Fruit fly (Drosophila melanogaster) whole organism, embryonic: ENCODE data around the gene CG44040.

Source experiments
- Atf-2 ChIP-seq: fragments of 200-800 bp; sonication (Bioruptor generic); optimal IDR thresholded peaks from 2 replicates; lab custom pipeline; 2016; ENCODE audit warnings: missing biosample characterization, missing genetic modification characterization
- Bgb ChIP-seq: fragments of 200-800 bp; sonication (Bioruptor generic); IDR thresholded peaks from 2 replicates; pipeline ENCODE4 v1.3.6; 2022; ENCODE audit warnings: missing biosample characterization, missing genetic modification characterization; ENCODE audit not compliant: partially characterized antibody
- C15 ChIP-seq: fragments of 200-800 bp; sonication (Bioruptor generic); IDR thresholded peaks from 3 replicates; pipeline ENCODE4 v1.3.6; 2022; ENCODE audit warnings: missing biosample characterization, missing genetic modification characterization
- CG10267 ChIP-seq: fragments of 200-800 bp; sonication (Bioruptor generic); optimal IDR thresholded peaks from 2 replicates; lab custom pipeline; 2018; ENCODE audit warnings: missing biosample characterization, mild to moderate bottlenecking, missing genetic modification characterization, moderate library complexity
- CG13287 ChIP-seq: fragments of 200-800 bp; sonication (Bioruptor generic); IDR thresholded peaks from 2 replicates; pipeline ENCODE4 v1.3.6; 2022; ENCODE audit warnings: missing biosample characterization, missing genetic modification characterization; ENCODE audit not compliant: partially characterized antibody
- CG13775 ChIP-seq: fragments of 200-800 bp; sonication (Bioruptor generic); optimal IDR thresholded peaks from 3 replicates; lab custom pipeline; 2017; ENCODE audit warnings: missing biosample characterization, mild to moderate bottlenecking, missing genetic modification characterization
- CG14965 ChIP-seq: fragments of 200-800 bp; sonication (Bioruptor generic); optimal IDR thresholded peaks from 2 replicates; lab custom pipeline; 2016; ENCODE audit warnings: missing biosample characterization, missing genetic modification characterization, borderline replicate concordance
- CG15514 ChIP-seq: fragments of 200-800 bp; sonication (Bioruptor generic); optimal IDR thresholded peaks from 3 replicates; lab custom pipeline; 2017; ENCODE audit warnings: missing biosample characterization, missing genetic modification characterization, mild to moderate bottlenecking, moderate library complexity, missing genetic modification reagents
- CG15601 ChIP-seq: fragments of 200-800 bp; sonication (Bioruptor generic); optimal IDR thresholded peaks from 3 replicates; lab custom pipeline; 2019; ENCODE audit warnings: missing biosample characterization, mild to moderate bottlenecking, missing genetic modification characterization, moderate library complexity
- CG17328 ChIP-seq: fragments of 200-800 bp; sonication (Bioruptor generic); IDR thresholded peaks from 2 replicates; pipeline ENCODE4 v1.3.6; 2022; ENCODE audit warnings: missing biosample characterization, missing genetic modification characterization
- CG1792 ChIP-seq: fragments of 200-800 bp; sonication (Bioruptor generic); optimal IDR thresholded peaks from 2 replicates; lab custom pipeline; 2016; ENCODE audit warnings: missing biosample characterization, missing genetic modification characterization
- CG18476 ChIP-seq: fragments of 200-800 bp; sonication (Bioruptor generic); optimal IDR thresholded peaks from 2 replicates; lab custom pipeline; 2016; ENCODE audit warnings: missing biosample characterization, mild to moderate bottlenecking, missing genetic modification characterization
- CG2199 ChIP-seq: fragments of 200-800 bp; sonication (Bioruptor generic); IDR thresholded peaks from 3 replicates; pipeline ENCODE4 v1.3.6; 2022; ENCODE audit warnings: missing biosample characterization, missing genetic modification characterization
- CG2875 ChIP-seq: fragments of 200-800 bp; sonication (Bioruptor generic); optimal IDR thresholded peaks from 2 replicates; lab custom pipeline; 2017; ENCODE audit warnings: missing biosample characterization, mild to moderate bottlenecking, missing genetic modification characterization, missing genetic modification reagents
- CG30431 ChIP-seq: fragments of 200-800 bp; sonication (Bioruptor generic); optimal IDR thresholded peaks from 2 replicates; lab custom pipeline; 2017; ENCODE audit warnings: missing biosample characterization, missing genetic modification characterization
- CG3407 ChIP-seq: fragments of 200-800 bp; sonication (Bioruptor generic); optimal IDR thresholded peaks from 2 replicates; lab custom pipeline; 2018; ENCODE audit warnings: missing biosample characterization, mild to moderate bottlenecking, missing genetic modification characterization
- CG34224 ChIP-seq: fragments of 200-800 bp; sonication (Bioruptor generic); IDR thresholded peaks from 3 replicates; pipeline ENCODE4 v1.3.6; 2022; ENCODE audit warnings: missing biosample characterization, missing genetic modification characterization; ENCODE audit not compliant: partially characterized antibody
- CG3995 ChIP-seq: fragments of 200-800 bp; sonication (Bioruptor generic); optimal IDR thresholded peaks from 3 replicates; lab custom pipeline; 2016; ENCODE audit warnings: missing biosample characterization, missing genetic modification characterization
- CG43689 ChIP-seq: fragments of 200-800 bp; sonication (Bioruptor generic); IDR thresholded peaks from 2 replicates; pipeline ENCODE4 v1.3.6; 2022; ENCODE audit warnings: missing biosample characterization, missing genetic modification characterization
- CG6272 ChIP-seq: fragments of 200-800 bp; sonication (Bioruptor generic); IDR thresholded peaks from 2 replicates; pipeline ENCODE4 v1.3.6; 2022; ENCODE audit warnings: missing biosample characterization, missing genetic modification characterization
- Camta ChIP-seq: fragments of 200-800 bp; sonication (Bioruptor generic); optimal IDR thresholded peaks from 2 replicates; lab custom pipeline; 2016; ENCODE audit warnings: missing biosample characterization, missing genetic modification characterization
- Deaf1 ChIP-seq: fragments of 200-800 bp; optimal IDR thresholded peaks from 3 replicates; lab custom pipeline; 2019; ENCODE audit warnings: missing biosample characterization, mild to moderate bottlenecking, missing genetic modification characterization, moderate library complexity
- GATAe ChIP-seq: fragments of 200-800 bp; sonication (Bioruptor generic); conservative IDR thresholded peaks from 2 replicates; pipeline ENCODE4 v1.3.6; 2022; ENCODE audit warnings: missing biosample characterization, missing genetic modification characterization
- Hmx ChIP-seq: fragments of 200-800 bp; sonication (Bioruptor generic); optimal IDR thresholded peaks from 2 replicates; lab custom pipeline; 2016; ENCODE audit warnings: missing biosample characterization, missing genetic modification characterization
- Hr3 ChIP-seq: fragments of 200-800 bp; sonication (Bioruptor generic); optimal IDR thresholded peaks from 3 replicates; lab custom pipeline; 2016; ENCODE audit warnings: missing biosample characterization, missing genetic modification characterization
- Jarid2 ChIP-seq: fragments of 200-800 bp; sonication (Bioruptor generic); optimal IDR thresholded peaks from 3 replicates; lab custom pipeline; 2017; ENCODE audit warnings: mild to moderate bottlenecking, missing biosample characterization, missing genetic modification reagents, missing genetic modification characterization
- Kr ChIP-seq: fragments of 200-800 bp; sonication (Bioruptor generic); optimal IDR thresholded peaks from 2 replicates; lab custom pipeline; 2017; ENCODE audit warnings: missing biosample characterization, mild to moderate bottlenecking, missing genetic modification characterization
- MESR4 ChIP-seq: fragments of 200-800 bp; sonication (Bioruptor generic); optimal IDR thresholded peaks from 2 replicates; lab custom pipeline; 2018; ENCODE audit warnings: missing biosample characterization, mild to moderate bottlenecking, missing genetic modification characterization, moderate library complexity
- Mad ChIP-seq: fragments of 200-800 bp; sonication (Bioruptor generic); optimal IDR thresholded peaks from 2 replicates; lab custom pipeline; 2016; ENCODE audit warnings: missing biosample characterization, missing genetic modification characterization
- Opbp ChIP-seq: fragments of 200-800 bp; sonication (Bioruptor generic); IDR thresholded peaks from 3 replicates; pipeline ENCODE4 v1.3.6; 2022; ENCODE audit warnings: missing biosample characterization, missing genetic modification characterization; ENCODE audit not compliant: partially characterized antibody
- Pdp1 ChIP-seq, 2 experiments: fragments of 200-800 bp; sonication (Bioruptor generic); optimal IDR thresholded peaks; 3 replicates each; lab custom pipeline; 2016; ENCODE audit warnings: missing biosample characterization in 2 of 2, missing genetic modification characterization in 2 of 2, mild to moderate bottlenecking in 1 of 2, moderate library complexity in 1 of 2
- Rfx ChIP-seq: fragments of 200-800 bp; sonication (Bioruptor generic); IDR thresholded peaks from 2 replicates; pipeline ENCODE4 v1.3.6; 2022; ENCODE audit warnings: missing biosample characterization, missing genetic modification characterization
- Side ChIP-seq: fragments of 200-800 bp; sonication (Bioruptor generic); optimal IDR thresholded peaks from 2 replicates; lab custom pipeline; 2016; ENCODE audit warnings: missing biosample characterization, missing genetic modification characterization
- Spps ChIP-seq: fragments of 200-800 bp; sonication (Bioruptor generic); optimal IDR thresholded peaks from 2 replicates; lab custom pipeline; 2018; ENCODE audit warnings: missing biosample characterization, mild to moderate bottlenecking, missing genetic modification characterization
- Stat92E ChIP-seq, 3 experiments: fragments of >200 bp in 2 of 3; fragments of 200-800 bp in 1 of 3; sonication (Bioruptor generic) in 1 of 3; optimal IDR thresholded peaks; 2 replicates each; lab custom pipeline; 2017 to 2019; ENCODE audit warnings: missing biosample characterization in 3 of 3, missing genetic modification characterization in 3 of 3, mild to moderate bottlenecking in 1 of 3, moderate library complexity in 1 of 3
- YL-1 ChIP-seq: fragments of 200-800 bp; sonication (Bioruptor generic); optimal IDR thresholded peaks from 3 replicates; lab custom pipeline; 2017; ENCODE audit warnings: missing biosample characterization, mild to moderate bottlenecking, missing genetic modification characterization
- ash1 ChIP-seq: fragments of 200-800 bp; sonication (Bioruptor generic); optimal IDR thresholded peaks from 2 replicates; lab custom pipeline; 2018; ENCODE audit warnings: missing biosample characterization, mild to moderate bottlenecking, missing genetic modification characterization
- az2 ChIP-seq: fragments of 200-800 bp; sonication (Bioruptor generic); optimal IDR thresholded peaks from 3 replicates; lab custom pipeline; 2016; ENCODE audit warnings: missing biosample characterization, missing genetic modification characterization
- ci ChIP-seq: fragments of 200-800 bp; sonication (Bioruptor generic); IDR thresholded peaks from 3 replicates; pipeline ENCODE4 v1.3.6; 2022; ENCODE audit warnings: missing biosample characterization, missing genetic modification characterization
- dati ChIP-seq: fragments of 200-800 bp; sonication (Bioruptor generic); IDR thresholded peaks from 2 replicates; pipeline ENCODE4 v1.3.6; 2022; ENCODE audit warnings: missing biosample characterization, missing genetic modification characterization
- dimm ChIP-seq: fragments of 200-800 bp; sonication (Bioruptor generic); IDR thresholded peaks from 2 replicates; pipeline ENCODE4 v1.3.6; 2022; ENCODE audit warnings: missing biosample characterization, missing genetic modification characterization
- ewg ChIP-seq: fragments of 200-800 bp; sonication (Bioruptor generic); optimal IDR thresholded peaks from 3 replicates; lab custom pipeline; 2017; ENCODE audit warnings: mild to moderate bottlenecking, missing biosample characterization, missing genetic modification reagents, missing genetic modification characterization
- lmd ChIP-seq: fragments of 200-800 bp; sonication (Bioruptor generic); IDR thresholded peaks from 2 replicates; pipeline ENCODE4 v1.3.6; 2022; ENCODE audit warnings: missing biosample characterization, missing genetic modification characterization
- peb ChIP-seq: fragments of 200-800 bp; sonication (Bioruptor generic); IDR thresholded peaks from 2 replicates; pipeline ENCODE4 v1.3.6; 2022; ENCODE audit warnings: missing biosample characterization, missing genetic modification characterization
- repo ChIP-seq: fragments of 200-800 bp; sonication (Bioruptor generic); optimal IDR thresholded peaks from 2 replicates; lab custom pipeline; 2016; ENCODE audit warnings: missing biosample characterization, missing genetic modification characterization
- sens-2 ChIP-seq: fragments of 200-800 bp; sonication (Bioruptor generic); IDR thresholded peaks from 2 replicates; pipeline ENCODE4 v1.3.6; 2022; ENCODE audit warnings: missing biosample characterization, missing genetic modification characterization
- sisA ChIP-seq: fragments of 200-800 bp; sonication (Bioruptor generic); IDR thresholded peaks from 2 replicates; pipeline ENCODE4 v1.3.6; 2022; ENCODE audit warnings: missing biosample characterization, missing genetic modification characterization
- slbo ChIP-seq: fragments of 200-800 bp; sonication (Bioruptor generic); IDR thresholded peaks from 2 replicates; pipeline ENCODE4 v1.3.6; 2022; ENCODE audit warnings: missing biosample characterization, missing genetic modification characterization
- so ChIP-seq: fragments of 200-800 bp; sonication (Bioruptor generic); IDR thresholded peaks from 3 replicates; pipeline ENCODE4 v1.3.6; 2022; ENCODE audit warnings: missing biosample characterization, missing genetic modification characterization
- trem ChIP-seq: fragments of 200-800 bp; optimal IDR thresholded peaks from 3 replicates; lab custom pipeline; 2019; ENCODE audit warnings: missing biosample characterization, mild to moderate bottlenecking, missing genetic modification characterization, moderate library complexity
- unpg ChIP-seq: fragments of 200-800 bp; sonication (Bioruptor generic); optimal IDR thresholded peaks from 3 replicates; lab custom pipeline; 2018; ENCODE audit warnings: missing biosample characterization, mild to moderate bottlenecking, missing genetic modification characterization, moderate library complexity
- wor ChIP-seq: fragments of 200-800 bp; sonication (Bioruptor generic); IDR thresholded peaks from 2 replicates; pipeline ENCODE4 v1.3.6; 2022; ENCODE audit warnings: missing biosample characterization, missing genetic modification characterization

Gene CG44040

dm6 chr3R:15366839-15367238 lies 46.7 kb downstream of the CG44040 start (continued):
- TF ChIP-seq CG3995 (GFP tag; lab: Kevin White, UChicago) = no peak
- no peak for TF ChIP-seq az2 (GFP tag; lab: Kevin White, UChicago)
- TF ChIP-seq Side (GFP tag; lab: Kevin White, UChicago) = no peak
- TF ChIP-seq Hr3 (GFP tag; lab: Kevin White, UChicago) = peak; percentile 11
- TF ChIP-seq ewg = peak; percentile 83
- no peak for TF ChIP-seq Bgb
- peak; percentile 48 for TF ChIP-seq lmd (GFP tag; lab: Robert Waterston, UW)
- no peak for TF ChIP-seq CG14965 (GFP tag; lab: Kevin White, UChicago)
- TF ChIP-seq ash1 (GFP tag; lab: Kevin White, UChicago) = no peak
- TF ChIP-seq Jarid2 (GFP tag; lab: Kevin White, UChicago) = no peak
- no peak for TF ChIP-seq Pdp1 (GFP tag; optimal IDR thresholded peaks at IDR 0.05; lab: Kevin White, UChicago)
- TF ChIP-seq Opbp (GFP tag; lab: Robert Waterston, UW) = no peak
- no peak for TF ChIP-seq trem
- TF ChIP-seq CG34224 (GFP tag; lab: Robert Waterston, UW) = no peak
- TF ChIP-seq unpg (GFP tag; lab: Kevin White, UChicago) = peak; percentile 74
- TF ChIP-seq Kr (GFP tag; lab: Kevin White, UChicago) = no peak
- TF ChIP-seq dati = no peak
- peak; percentile 59 for TF ChIP-seq CG17328 (GFP tag; lab: Robert Waterston, UW)
- TF ChIP-seq dimm (GFP tag; lab: Robert Waterston, UW) = no peak
- TF ChIP-seq MESR4 = no peak
- TF ChIP-seq Spps (tag; lab: Kevin White, UChicago) = no peak
- no peak for TF ChIP-seq CG15514
- no peak for TF ChIP-seq CG1792 (GFP tag; lab: Kevin White, UChicago)
- TF ChIP-seq CG3407 = no peak
- 0 out of 3 replicates have a peak, but pooled peaks have one; percentile 51 for TF ChIP-seq so
- TF ChIP-seq CG6272 (GFP tag; lab: Robert Waterston, UW) = no peak
- TF ChIP-seq CG13287 (GFP tag; lab: Robert Waterston, UW) = no peak
- no peak for TF ChIP-seq Hmx
- peak; percentile 39 for TF ChIP-seq Rfx (GFP tag; lab: Robert Waterston, UW)
- TF ChIP-seq slbo = peak; percentile 66
- TF ChIP-seq wor (GFP tag; lab: Robert Waterston, UW) = no peak
- no peak; the same call in 2 of the 3 replicates for TF ChIP-seq ci (GFP tag; lab: Robert Waterston, UW)
- no peak for TF ChIP-seq CG15601 (tag; lab: Kevin White, UChicago)
- TF ChIP-seq repo = no peak
- no peak for TF ChIP-seq CG10267 (tag; lab: Kevin White, UChicago)
- TF ChIP-seq CG13775 (GFP tag; lab: Kevin White, UChicago) = no peak
- no peak for TF ChIP-seq Mad (GFP tag; lab: Kevin White, UChicago)
- no peak for TF ChIP-seq Camta (GFP tag; lab: Kevin White, UChicago)
- TF ChIP-seq CG43689 = no peak
- TF ChIP-seq CG2875 (GFP tag; lab: Kevin White, UChicago) = no peak
- no peak for TF ChIP-seq C15
- TF ChIP-seq CG2199 (GFP tag; lab: Robert Waterston, UW) = no peak
- peak; percentile 4 for TF ChIP-seq CG18476 (GFP tag; lab: Kevin White, UChicago)
- no peak for TF ChIP-seq Stat92E (GFP tag; optimal IDR thresholded peaks at IDR 0.05; lab: Kevin White, UChicago)
- no peak for TF ChIP-seq Atf-2 (GFP tag; lab: Kevin White, UChicago)
- no peak; the same call in 1 of the 2 replicates for TF ChIP-seq sisA (GFP tag; lab: Robert Waterston, UW)
- TF ChIP-seq GATAe (GFP tag; lab: Robert Waterston, UW) = no peak
- TF ChIP-seq peb (GFP tag; lab: Robert Waterston, UW) = no peak
- TF ChIP-seq Deaf1 (tag; lab: Kevin White, UChicago) = no peak
- no peak for TF ChIP-seq sens-2
- no peak for TF ChIP-seq YL-1
- TF ChIP-seq CG30431 (GFP tag; lab: Kevin White, UChicago) = no peak
